Fruit fly (Drosophila melanogaster) whole organism, prepupa: ENCODE results near the gene CG31406.
"Not testable (repeated sequence)": the region's sequence is repeated elsewhere in the genome, so short reads cannot be mapped to it uniquely, and the experiment has no call there.

Experiments
- CG10669 ChIP-seq: fragments of 200-800 bp; sonication (Bioruptor generic); optimal IDR thresholded peaks from 3 replicates; lab custom pipeline; 2018; ENCODE audit warnings: missing biosample characterization, mild to moderate bottlenecking, missing genetic modification characterization, moderate library complexity
- CG11762 ChIP-seq: fragments of 200-800 bp; sonication (Bioruptor generic); optimal IDR thresholded peaks from 3 replicates; lab custom pipeline; 2016; ENCODE audit warnings: missing biosample characterization, missing genetic modification characterization; ENCODE audit not compliant: insufficient read depth
- CG11902 ChIP-seq: fragments of 200-800 bp; sonication (Bioruptor generic); optimal IDR thresholded peaks from 3 replicates; lab custom pipeline; 2016; ENCODE audit warnings: missing biosample characterization, missing genetic modification characterization
- CG16779 ChIP-seq: fragments of 200-800 bp; sonication (Bioruptor generic); optimal IDR thresholded peaks from 3 replicates; lab custom pipeline; 2017; ENCODE audit warnings: missing biosample characterization, mild to moderate bottlenecking, missing genetic modification characterization
- CG3032 ChIP-seq: fragments of 200-800 bp; optimal IDR thresholded peaks from 2 replicates; lab custom pipeline; 2019; ENCODE audit warnings: missing biosample characterization, mild to moderate bottlenecking, missing genetic modification characterization, moderate library complexity
- CG4318 ChIP-seq: fragments of 200-800 bp; sonication (Bioruptor generic); optimal IDR thresholded peaks from 3 replicates; lab custom pipeline; 2017; ENCODE audit warnings: missing biosample characterization, mild to moderate bottlenecking, missing genetic modification characterization
- CG6163 ChIP-seq: fragments of 200-800 bp; sonication (Bioruptor generic); IDR thresholded peaks from 3 replicates; pipeline ENCODE4 v1.3.6; 2022; ENCODE audit warnings: missing biosample characterization, missing genetic modification characterization
- CG6276 ChIP-seq: fragments of 200-800 bp; sonication (Bioruptor generic); optimal IDR thresholded peaks from 2 replicates; lab custom pipeline; 2017; ENCODE audit warnings: missing biosample characterization, mild to moderate bottlenecking, missing genetic modification characterization
- CG6792 ChIP-seq: fragments of 200-800 bp; sonication (Bioruptor generic); optimal IDR thresholded peaks from 3 replicates; lab custom pipeline; 2016; ENCODE audit warnings: missing biosample characterization, missing genetic modification characterization
- CG6808 ChIP-seq: fragments of 200-800 bp; sonication (Bioruptor generic); optimal IDR thresholded peaks from 3 replicates; lab custom pipeline; 2017; ENCODE audit warnings: missing biosample characterization, missing genetic modification characterization, mild to moderate bottlenecking, moderate library complexity, missing genetic modification reagents
- CG6854 ChIP-seq: fragments of 200-800 bp; sonication (Bioruptor generic); optimal IDR thresholded peaks from 2 replicates; lab custom pipeline; 2017; ENCODE audit warnings: missing biosample characterization, mild to moderate bottlenecking, missing genetic modification characterization
- CG7368 ChIP-seq: fragments of 200-800 bp; sonication (Bioruptor generic); optimal IDR thresholded peaks from 3 replicates; lab custom pipeline; 2016; ENCODE audit warnings: missing biosample characterization, missing genetic modification characterization
- CG8319 ChIP-seq: fragments of 200-800 bp; sonication (Bioruptor generic); optimal IDR thresholded peaks from 3 replicates; lab custom pipeline; 2016; ENCODE audit warnings: missing biosample characterization, missing genetic modification characterization
- Eip78C ChIP-seq: fragments of 200-800 bp; sonication (Bioruptor generic); peaks from one replicate; lab custom pipeline; 2016; ENCODE audit warnings: missing biosample characterization, missing genetic modification characterization
- Eip93F ChIP-seq: fragments of 200-800 bp; sonication (Bioruptor generic); optimal IDR thresholded peaks from 2 replicates; lab custom pipeline; 2016; ENCODE audit warnings: missing biosample characterization, mild to moderate bottlenecking, missing genetic modification characterization
- Ets21C ChIP-seq: fragments of 200-800 bp; sonication (Bioruptor generic); optimal IDR thresholded peaks from 3 replicates; lab custom pipeline; 2016; ENCODE audit warnings: missing biosample characterization, missing genetic modification characterization
- Ets96B ChIP-seq: fragments of 200-800 bp; optimal IDR thresholded peaks from 2 replicates; lab custom pipeline; 2019; ENCODE audit warnings: missing biosample characterization, mild to moderate bottlenecking, missing genetic modification characterization, moderate library complexity
- Hr39 ChIP-seq: fragments of 200-800 bp; sonication (Bioruptor generic); optimal IDR thresholded peaks from 2 replicates; lab custom pipeline; 2016; ENCODE audit warnings: missing biosample characterization, missing genetic modification characterization
- Hr4 ChIP-seq: fragments of 200-800 bp; sonication (Bioruptor generic); optimal IDR thresholded peaks from 3 replicates; lab custom pipeline; 2016; ENCODE audit warnings: missing biosample characterization, missing genetic modification characterization
- Lpt ChIP-seq: fragments of 200-800 bp; sonication (Bioruptor generic); optimal IDR thresholded peaks from 3 replicates; lab custom pipeline; 2016; ENCODE audit warnings: missing biosample characterization, missing genetic modification characterization
- Met ChIP-seq: fragments of 200-800 bp; sonication (Bioruptor generic); optimal IDR thresholded peaks from 3 replicates; lab custom pipeline; 2016; ENCODE audit warnings: missing biosample characterization, missing genetic modification characterization
- OdsH ChIP-seq: fragments of 200-800 bp; sonication (Bioruptor generic); optimal IDR thresholded peaks from 3 replicates; lab custom pipeline; 2016; ENCODE audit warnings: missing biosample characterization, missing genetic modification characterization
- Smox ChIP-seq: fragments of 200-800 bp; sonication (Bioruptor generic); optimal IDR thresholded peaks from 3 replicates; lab custom pipeline; 2016; ENCODE audit warnings: missing biosample characterization, missing genetic modification characterization
- achi ChIP-seq: fragments of 200-800 bp; sonication (Bioruptor generic); optimal IDR thresholded peaks from 3 replicates; lab custom pipeline; 2016; ENCODE audit warnings: missing biosample characterization, missing genetic modification characterization
- dac ChIP-seq: fragments of 200-800 bp; sonication (Bioruptor generic); optimal IDR thresholded peaks from 2 replicates; lab custom pipeline; 2017; ENCODE audit warnings: missing biosample characterization, mild to moderate bottlenecking, missing genetic modification characterization
- eg ChIP-seq: fragments of 200-800 bp; sonication (Bioruptor generic); IDR thresholded peaks from 3 replicates; pipeline ENCODE4 v1.3.6; 2022; ENCODE audit warnings: missing biosample characterization, missing genetic modification characterization
- fd59A ChIP-seq: fragments of 200-800 bp; sonication (Bioruptor generic); optimal IDR thresholded peaks from 2 replicates; lab custom pipeline; 2017; ENCODE audit warnings: missing biosample characterization, mild to moderate bottlenecking, missing genetic modification characterization, missing genetic modification reagents
- fd85E ChIP-seq: fragments of 200-800 bp; sonication (Bioruptor generic); optimal IDR thresholded peaks from 3 replicates; lab custom pipeline; 2016; ENCODE audit warnings: missing biosample characterization, missing genetic modification characterization
- fkh ChIP-seq: fragments of 200-800 bp; sonication (Bioruptor generic); optimal IDR thresholded peaks from 3 replicates; lab custom pipeline; 2017; ENCODE audit warnings: missing biosample characterization, mild to moderate bottlenecking, missing genetic modification characterization, moderate library complexity
- salr ChIP-seq, 2 experiments: fragments of 200-800 bp; sonication (Bioruptor generic); optimal IDR thresholded peaks; 3 replicates each; lab custom pipeline; 2016 to 2018; ENCODE audit warnings: missing biosample characterization in 2 of 2, missing genetic modification characterization in 2 of 2, mild to moderate bottlenecking in 1 of 2
- spab ChIP-seq: fragments of 200-800 bp; sonication (Bioruptor generic); optimal IDR thresholded peaks from 2 replicates; lab custom pipeline; 2017; ENCODE audit warnings: missing biosample characterization, mild to moderate bottlenecking, missing genetic modification characterization, missing genetic modification reagents
- topi ChIP-seq: fragments of 200-800 bp; sonication (Bioruptor generic); optimal IDR thresholded peaks from 3 replicates; lab custom pipeline; 2016; ENCODE audit warnings: missing biosample characterization, missing genetic modification characterization
- vri ChIP-seq: fragments of 200-800 bp; sonication (Bioruptor generic); optimal IDR thresholded peaks from 3 replicates; lab custom pipeline; 2016; ENCODE audit warnings: missing biosample characterization, mild to moderate bottlenecking, missing genetic modification characterization

Gene CG31406

DNA sequence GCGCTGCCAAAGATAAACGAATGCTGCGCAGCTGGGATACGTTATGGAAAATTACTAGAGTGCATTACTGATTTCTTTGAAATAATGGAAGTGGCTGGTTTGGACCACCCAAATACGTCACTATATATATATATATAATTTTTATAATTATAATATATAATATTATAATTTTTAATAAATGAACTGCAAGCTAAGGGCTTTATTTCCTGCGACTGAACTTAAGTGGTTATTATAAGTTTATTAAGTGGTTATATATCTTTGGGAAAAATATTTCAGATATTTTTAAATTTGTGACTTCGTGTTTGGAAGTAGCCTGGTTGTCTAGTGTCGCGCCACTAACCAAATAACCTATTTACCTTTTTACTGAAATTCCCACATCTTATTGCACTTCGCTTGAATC is at the start of gene CG31406:
CG31406 (plus strand) TSS at position 301 of the 400 bp plus-strand sequence.
- not testable (repeated sequence) for TF ChIP-seq CG8319; OdsH; dac (GFP tag; lab: Kevin White, UChicago)

DNA sequence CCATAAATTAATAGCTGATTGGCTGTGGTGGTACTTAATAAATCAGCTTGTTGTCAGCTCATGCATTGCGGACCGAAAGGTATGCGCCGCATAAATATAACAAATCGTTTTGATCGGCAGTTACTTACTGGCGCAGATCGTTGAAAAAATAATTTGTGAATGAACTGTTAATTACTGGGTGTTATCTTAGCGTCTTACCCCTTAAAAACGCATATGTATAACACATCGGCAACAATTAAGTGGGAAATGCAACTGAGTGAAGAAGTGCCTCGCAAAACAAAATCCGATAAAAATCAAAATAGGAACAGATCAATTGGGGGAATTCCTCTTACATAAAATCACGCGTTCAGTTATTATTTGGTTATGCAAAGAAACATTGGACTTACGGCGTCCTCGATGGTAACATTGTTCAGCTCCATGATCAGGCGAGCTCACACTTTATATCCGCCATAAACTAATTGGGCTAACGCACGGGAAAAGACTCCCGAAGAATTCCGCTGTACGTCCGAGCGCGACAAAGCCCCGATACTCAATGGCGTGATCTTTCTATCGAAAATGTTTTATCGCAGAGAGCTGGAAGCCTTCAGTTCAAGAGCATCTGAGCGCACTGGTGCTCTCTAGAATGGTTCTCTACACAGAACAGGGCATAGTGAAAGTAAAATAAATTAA is 37.4 kb upstream of the CG31406 start, which contains the start of gene CG6293:
CG6293 (minus strand) TSS at position 538 of the 669 bp plus-strand sequence.
- TF ChIP-seq Hr4 (GFP tag; lab: Kevin White, UChicago) (no peak), topi (GFP tag; lab: Kevin White, UChicago) (no peak), spab (GFP tag; lab: Kevin White, UChicago) (no peak), CG6854 (GFP tag; lab: Kevin White, UChicago) (no peak), Met (GFP tag; lab: Kevin White, UChicago) (no peak)
- TF ChIP-seq, all 60 proteins: peak for 0

dm6 chr3R:10311745-10312088 is 36.8 kb upstream of the CG31406 start:
- TF ChIP-seq CG7368 (GFP tag; lab: Kevin White, UChicago) (no peak), CG11902 (GFP tag; lab: Kevin White, UChicago) (no peak), CG4318 (no peak), Ets21C (GFP tag; lab: Kevin White, UChicago) (no peak), Lpt (GFP tag; lab: Kevin White, UChicago) (no peak), CG6276 (GFP tag; lab: Kevin White, UChicago) (no peak), fd59A (no peak), Eip78C (GFP tag; lab: Kevin White, UChicago) (no peak), Hr4 (GFP tag; lab: Kevin White, UChicago) (no peak), vri (GFP tag; lab: Kevin White, UChicago) (no peak), CG6792 (GFP tag; lab: Kevin White, UChicago) (no peak), Hr39 (no peak), CG11762 (GFP tag; lab: Kevin White, UChicago) (no peak), Met (GFP tag; lab: Kevin White, UChicago) (no peak), Ets96B (tag; lab: Kevin White, UChicago) (no peak), fd85E (no peak), CG8319 (no peak), CG3032 (tag; lab: Kevin White, UChicago) (no peak), OdsH (no peak)
- TF ChIP-seq, all 60 proteins: peak for 0

DNA sequence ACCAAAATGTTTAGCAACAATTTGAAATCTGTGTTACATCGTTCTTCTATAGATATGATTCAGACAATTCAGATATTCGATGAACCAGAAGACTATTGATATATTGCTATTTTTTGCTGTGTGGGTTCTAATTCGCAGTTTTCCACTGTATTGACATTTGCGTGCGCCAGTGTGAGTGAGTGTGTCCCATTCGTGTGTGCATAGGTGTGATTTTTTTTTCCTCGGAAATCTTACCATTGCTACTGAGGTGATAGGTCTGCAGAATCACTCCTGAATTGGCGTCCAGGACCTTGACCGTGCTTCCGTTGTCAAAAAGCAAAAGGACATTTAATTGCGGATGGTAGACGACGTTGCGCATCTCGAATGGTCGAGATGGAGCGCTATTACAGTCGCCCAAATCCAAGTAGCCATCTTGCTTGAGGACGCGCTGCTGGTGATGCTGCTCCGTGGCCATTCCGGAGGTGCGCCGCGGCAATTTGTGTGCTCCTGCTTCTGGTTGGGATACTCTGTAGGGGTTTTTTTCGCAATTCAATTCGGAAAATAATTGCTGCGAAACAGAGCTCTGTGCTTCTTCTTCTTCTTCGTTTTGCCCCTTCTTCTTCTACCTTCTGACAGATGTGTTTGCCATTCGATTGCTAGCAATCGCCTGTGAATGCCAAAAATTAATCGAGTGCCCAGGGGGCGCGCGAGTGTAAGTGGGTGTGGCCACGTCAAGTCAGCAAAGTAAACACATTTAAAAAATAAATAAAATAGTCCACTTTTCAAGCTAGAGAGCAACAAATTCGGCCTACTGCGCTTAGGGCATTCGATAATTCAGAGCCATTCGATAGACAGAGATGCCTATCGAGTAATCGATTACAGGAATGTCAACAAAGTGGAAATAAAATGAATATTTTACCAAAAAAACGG is 17.6 kb upstream of the CG31406 start, which contains the start of the genes Bruce and CG12818:
Bruce (minus strand) TSS at position 620 of the 909 bp plus-strand sequence.
CG12818 (plus strand) TSS at position 848 of the 909 bp plus-strand sequence.
- no peak for TF ChIP-seq Hr39
- no peak for TF ChIP-seq CG6276 (GFP tag; lab: Kevin White, UChicago)
- no peak for TF ChIP-seq CG6808
- no peak for TF ChIP-seq Smox
- no peak for TF ChIP-seq Eip93F (GFP tag; lab: Kevin White, UChicago)
- peak; percentile 97 for TF ChIP-seq achi
- no peak for TF ChIP-seq CG16779 (tag; lab: Kevin White, UChicago)
- TF ChIP-seq CG11762 (GFP tag; lab: Kevin White, UChicago): no peak
- no peak for TF ChIP-seq salr (GFP tag; optimal IDR thresholded peaks at IDR 0.05; lab: Kevin White, UChicago)
- TF ChIP-seq fkh (GFP tag; lab: Kevin White, UChicago): peak; percentile 96
- TF ChIP-seq CG10669 (GFP tag; lab: Kevin White, UChicago): no peak
- no peak for TF ChIP-seq Ets21C (GFP tag; lab: Kevin White, UChicago)
- no peak for TF ChIP-seq CG11902 (GFP tag; lab: Kevin White, UChicago)
- TF ChIP-seq vri (GFP tag; lab: Kevin White, UChicago): no peak
- no peak for TF ChIP-seq CG8319
- TF ChIP-seq CG6163 (GFP tag; lab: Robert Waterston, UW): no peak
- TF ChIP-seq eg: no peak
- no peak for TF ChIP-seq fd85E
